Fruit fly (Drosophila melanogaster): ENCODE measurements around the gene Elp4.

The Elp4 gene

dm6 chr2L:5478273-5478672, 45.7 kb upstream of the Elp4 start:
- TF ChIP-seq Jra (GFP tag; optimal IDR thresholded peaks at IDR 0.05) (no peak), Mio (GFP tag; optimal IDR thresholded peaks at IDR 0.05) (no peak), br (GFP tag; optimal IDR thresholded peaks at IDR 0.05) (no peak), OdsH (GFP tag; optimal IDR thresholded peaks at IDR 0.05) (no peak), dl (GFP tag; optimal IDR thresholded peaks at IDR 0.05; ENCODE audit: insufficient read depth in 1 of 2, partially characterized antibody in 2 of 2) (no peak), Hr83 (GFP tag; optimal IDR thresholded peaks at IDR 0.05; ENCODE audit: poor library complexity, severe bottlenecking) (no peak), brk (GFP tag; optimal IDR thresholded peaks at IDR 0.05) (no peak), pan (optimal IDR thresholded peaks at IDR 0.05) (no peak), N (GFP tag; optimal IDR thresholded peaks at IDR 0.05) (no peak), HLH106 (tag; optimal IDR thresholded peaks at IDR 0.05) (no peak), CG9705 (GFP tag; optimal IDR thresholded peaks at IDR 0.05) (no peak), Myc (optimal IDR thresholded peaks at IDR 0.05) (no peak)

dm6 chr2L:5479128-5479527, 44.8 kb upstream of the Elp4 start:
- TF ChIP-seq GATAd (GFP tag; optimal IDR thresholded peaks at IDR 0.05) (no peak), h (GFP tag; optimal IDR thresholded peaks at IDR 0.05) (no peak), Vsx2 (GFP tag; optimal IDR thresholded peaks at IDR 0.05; ENCODE audit: partially characterized antibody) (no peak), lola (GFP tag; optimal IDR thresholded peaks at IDR 0.05) (no peak), pan (optimal IDR thresholded peaks at IDR 0.05) (no peak), foxo (GFP tag; optimal IDR thresholded peaks at IDR 0.05) (no peak), dl (GFP tag; optimal IDR thresholded peaks at IDR 0.05; ENCODE audit: insufficient read depth in 1 of 2, partially characterized antibody in 2 of 2) (no peak)

dm6 chr2L:5479971-5480370, 44.0 kb upstream of the Elp4 start:
- TF ChIP-seq jim (GFP tag; optimal IDR thresholded peaks at IDR 0.05) = no peak
- no peak for TF ChIP-seq Hr83 (GFP tag; optimal IDR thresholded peaks at IDR 0.05; ENCODE audit: poor library complexity, severe bottlenecking)
- TF ChIP-seq dmrt93B (GFP tag; optimal IDR thresholded peaks at IDR 0.05) = peak; percentile 25
- no peak for TF ChIP-seq CG32264 (GFP tag; optimal IDR thresholded peaks at IDR 0.05)
- TF ChIP-seq Dif (GFP tag; optimal IDR thresholded peaks at IDR 0.05; ENCODE audit: partially characterized antibody) = no peak
- no peak for TF ChIP-seq tai (GFP tag; optimal IDR thresholded peaks at IDR 0.05)
- peak; percentile 56 for TF ChIP-seq OdsH (GFP tag; optimal IDR thresholded peaks at IDR 0.05)
- TF ChIP-seq brk (GFP tag; optimal IDR thresholded peaks at IDR 0.05) = no peak
- TF ChIP-seq foxo (GFP tag; optimal IDR thresholded peaks at IDR 0.05) = peak in 1 of 2 experiments; percentile 82
- no peak for TF ChIP-seq Vsx2 (GFP tag; optimal IDR thresholded peaks at IDR 0.05; ENCODE audit: partially characterized antibody)
- TF ChIP-seq Mio (GFP tag; optimal IDR thresholded peaks at IDR 0.05) = no peak
- TF ChIP-seq Sp1 (GFP tag; optimal IDR thresholded peaks at IDR 0.05) = peak; percentile 63
- TF ChIP-seq HLH106 (tag; optimal IDR thresholded peaks at IDR 0.05) = peak; percentile 62
- no peak for TF ChIP-seq N (GFP tag; optimal IDR thresholded peaks at IDR 0.05)
- peak; percentile 68 for TF ChIP-seq br (GFP tag; optimal IDR thresholded peaks at IDR 0.05)
- TF ChIP-seq GATAd (GFP tag; optimal IDR thresholded peaks at IDR 0.05) = no peak
- no peak for TF ChIP-seq Jra (GFP tag; optimal IDR thresholded peaks at IDR 0.05)
- TF ChIP-seq h (GFP tag; optimal IDR thresholded peaks at IDR 0.05) = peak; percentile 64
- peak; percentile 9 for TF ChIP-seq CG9705 (GFP tag; optimal IDR thresholded peaks at IDR 0.05)
- no peak for TF ChIP-seq Abd-B (GFP tag; optimal IDR thresholded peaks at IDR 0.05)
- no peak for TF ChIP-seq sv (GFP tag; optimal IDR thresholded peaks at IDR 0.05)
- no peak for TF ChIP-seq CrebA (GFP tag; optimal IDR thresholded peaks at IDR 0.05; ENCODE audit: borderline replicate concordance)
- TF ChIP-seq pan (optimal IDR thresholded peaks at IDR 0.05) = no peak
- TF ChIP-seq psq (GFP tag; optimal IDR thresholded peaks at IDR 0.05) = peak; percentile 35
- TF ChIP-seq woc (GFP tag; optimal IDR thresholded peaks at IDR 0.05) = peak; percentile 35
- TF ChIP-seq sage (GFP tag; optimal IDR thresholded peaks at IDR 0.05) = no peak
- no peak for TF ChIP-seq lola (GFP tag; optimal IDR thresholded peaks at IDR 0.05)
- no peak for TF ChIP-seq usp (GFP tag; optimal IDR thresholded peaks at IDR 0.05)
- TF ChIP-seq Rel (GFP tag; optimal IDR thresholded peaks at IDR 0.05) = no peak
- TF ChIP-seq Rel (tag; optimal IDR thresholded peaks at IDR 0.05) = no peak
- no peak for TF ChIP-seq Myc (optimal IDR thresholded peaks at IDR 0.05)
- TF ChIP-seq Hnf4 (GFP tag; optimal IDR thresholded peaks at IDR 0.05) = peak; percentile 43
- TF ChIP-seq rgr (GFP tag; optimal IDR thresholded peaks at IDR 0.05) = peak; percentile 58
- peak; percentile 69 for TF ChIP-seq ey (GFP tag; optimal IDR thresholded peaks at IDR 0.05)
- no peak for TF ChIP-seq dsf (GFP tag; optimal IDR thresholded peaks at IDR 0.05; ENCODE audit: borderline replicate concordance)
- TF ChIP-seq Hr78 (GFP tag; optimal IDR thresholded peaks at IDR 0.05) = no peak
- TF ChIP-seq dl (GFP tag; optimal IDR thresholded peaks at IDR 0.05; ENCODE audit: insufficient read depth in 1 of 2, partially characterized antibody in 2 of 2) = no peak
- peak; percentile 76 for TF ChIP-seq fru (GFP tag; optimal IDR thresholded peaks at IDR 0.05)
- no peak for TF ChIP-seq Dfd (GFP tag; optimal IDR thresholded peaks at IDR 0.05)
